Worm (Caenorhabditis elegans): ENCODE results near the gene F48G7.5.

The F48G7.5 gene

ce11 chrV:646129-646528 lies 23.4 kb upstream of the F48G7.5 start, which contains the start of gene F48G7.12:
TSS of gene F48G7.12 (minus strand) at chrV:646229.
- no peak for TF ChIP-seq T07F8.4 (tag; optimal IDR thresholded peaks at IDR 0.05)
- TF ChIP-seq ztf-28 (GFP tag; IDR thresholded peaks at IDR 0.05) = no peak
- no peak for TF ChIP-seq attf-5 (GFP tag; optimal IDR thresholded peaks at IDR 0.05)
- TF ChIP-seq zfh-2 (GFP tag; conservative IDR thresholded peaks at IDR 0.05) = no peak

DNA sequence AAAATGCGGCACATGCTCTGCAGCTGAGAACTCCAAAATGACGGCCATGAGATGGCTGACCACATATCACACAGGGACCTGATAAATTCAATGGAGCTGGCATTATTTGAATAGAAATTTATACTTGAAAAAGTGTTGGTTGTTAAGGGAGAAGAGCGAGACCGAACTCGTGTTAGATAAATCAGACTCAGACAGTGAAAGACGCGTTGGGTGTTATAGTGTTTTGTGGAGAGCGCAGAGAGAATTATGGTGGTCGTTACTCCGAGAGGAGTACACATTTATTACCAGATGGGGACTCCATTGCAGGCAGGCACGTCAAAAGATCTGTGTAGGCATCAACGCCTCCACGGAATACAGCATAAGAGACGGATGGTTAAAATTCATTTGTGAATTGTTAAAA lies 20.0 kb upstream of the F48G7.5 start, which contains the start of gene nhr-190:
Gene nhr-190 (minus strand): TSS at position 175 of the 400 bp plus-strand sequence.
- no peak for TF ChIP-seq lag-1 (GFP tag; IDR thresholded peaks at IDR 0.05)
- TF ChIP-seq unc-62 (GFP tag; optimal IDR thresholded peaks at IDR 0.05) = no peak
- TF ChIP-seq attf-5 (GFP tag; optimal IDR thresholded peaks at IDR 0.05) = peak; percentile 16
- TF ChIP-seq hmg-1.2 (GFP tag; IDR thresholded peaks at IDR 0.05) = peak; percentile 66; the same call in 1 of the 2 replicates

- TF ChIP-seq tlf-1 (GFP tag; optimal IDR thresholded peaks at IDR 0.05) = no peak
Observed at ce11 chrV:638328-638727, 15.6 kb upstream of the F48G7.5 start, which contains the start of gene srj-37. TSS of gene srj-37 (plus strand) at chrV:638628.

DNA sequence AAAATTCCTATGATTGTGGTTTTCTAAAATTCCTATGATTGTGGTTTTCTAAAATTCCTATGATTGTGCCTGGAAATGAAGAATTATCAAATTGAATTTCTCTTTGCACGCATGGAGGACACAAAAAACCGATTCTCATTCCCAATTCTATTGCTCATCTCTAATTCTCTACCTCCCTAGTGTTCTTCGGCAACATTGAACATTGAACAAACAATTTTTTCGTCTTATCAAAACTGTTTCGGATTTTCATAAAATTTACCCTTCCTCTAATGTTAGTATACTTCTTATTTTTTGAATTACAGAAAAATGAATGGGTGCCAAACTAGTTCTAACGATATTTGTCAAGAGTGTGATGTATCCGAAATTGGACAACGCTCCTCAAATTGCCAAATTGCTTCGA lies 13.5 kb upstream of the F48G7.5 start, which contains the start of gene pals-31:
Gene pals-31 (plus strand): TSS at position 301 of the 400 bp plus-strand sequence.
- no peak for TF ChIP-seq cebp-1 (GFP tag; IDR thresholded peaks at IDR 0.05)
- no peak for TF ChIP-seq cebp-1 (tag; optimal IDR thresholded peaks at IDR 0.05)
- TF ChIP-seq F23B12.7 (tag; optimal IDR thresholded peaks at IDR 0.05; ENCODE audit: insufficient read depth) = no peak
- TF ChIP-seq bed-1 (GFP tag; IDR thresholded peaks at IDR 0.05) = no peak
- no peak for TF ChIP-seq rpc-1 (optimal IDR thresholded peaks at IDR 0.05)
- no peak for TF ChIP-seq rpc-1 (tag; optimal IDR thresholded peaks at IDR 0.05)
- no peak for TF ChIP-seq D2030.7 (GFP tag; IDR thresholded peaks at IDR 0.05)
- no peak for TF ChIP-seq sea-2 (GFP tag; IDR thresholded peaks at IDR 0.05)
- TF ChIP-seq ztf-25 (GFP tag; IDR thresholded peaks at IDR 0.05) = no peak
- TF ChIP-seq let-526 (GFP tag; IDR thresholded peaks at IDR 0.05) = no peak
- TF ChIP-seq lir-1 (GFP tag; conservative IDR thresholded peaks at IDR 0.05) = no peak

DNA sequence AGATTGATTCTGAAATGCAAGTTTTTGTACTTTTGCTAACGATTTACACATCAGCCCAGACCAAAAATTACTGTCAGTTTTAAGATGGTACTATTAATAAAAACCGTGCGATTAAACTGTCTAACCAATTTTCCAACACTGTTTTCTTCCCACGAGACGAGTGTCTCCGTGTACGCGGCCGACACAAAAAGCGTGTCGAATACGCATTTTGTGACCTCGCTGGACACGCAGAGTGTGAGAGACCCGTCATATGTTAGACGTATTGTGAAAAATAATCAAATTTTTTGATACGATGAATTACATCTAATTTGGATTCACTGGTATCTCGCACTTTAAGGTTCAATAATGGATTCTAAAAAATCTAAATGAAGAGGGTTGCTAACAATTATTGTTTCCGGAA lies 12.9 kb upstream of the F48G7.5 start:
- TF ChIP-seq cebp-1 (GFP tag; IDR thresholded peaks at IDR 0.05) (peak; percentile 36; the same call in 1 of the 2 replicates), cebp-1 (tag; optimal IDR thresholded peaks at IDR 0.05) (peak; percentile 45), pbrm-1 (GFP tag; IDR thresholded peaks at IDR 0.05) (no peak), snpc-4 (GFP tag; optimal IDR thresholded peaks at IDR 0.05) (no peak), snpc-4 (tag; optimal IDR thresholded peaks at IDR 0.05) (peak; percentile 66 to 91 (median 82)), madf-8 (GFP tag; conservative IDR thresholded peaks at IDR 0.05) (no peak), mes-4 (tag; optimal IDR thresholded peaks at IDR 0.05) (no peak), cebp-2 (GFP tag; IDR thresholded peaks at IDR 0.05) (no peak), nhr-80 (tag; optimal IDR thresholded peaks at IDR 0.05) (peak; percentile 88), fkh-3 (tag; optimal IDR thresholded peaks at IDR 0.05) (no peak), ztf-25 (GFP tag; IDR thresholded peaks at IDR 0.05) (no peak), C06A6.2 (GFP tag; conservative IDR thresholded peaks at IDR 0.05) (no peak), mel-28 (tag; optimal IDR thresholded peaks at IDR 0.05; ENCODE audit: borderline replicate concordance) (no peak), ZK185.1 (tag; optimal IDR thresholded peaks at IDR 0.05; ENCODE audit: poor library complexity, severe bottlenecking) (no peak), dox-1 (GFP tag; IDR thresholded peaks at IDR 0.05) (peak; percentile 63), B0261.1 (tag; optimal IDR thresholded peaks at IDR 0.05) (no peak), unc-130 (GFP tag; optimal IDR thresholded peaks at IDR 0.05) (no peak), F57A8.1 (GFP tag; optimal IDR thresholded peaks at IDR 0.05) (no peak), ztf-6 (GFP tag; IDR thresholded peaks at IDR 0.05) (no peak), lsl-1 (GFP tag; optimal IDR thresholded peaks at IDR 0.05) (no peak), bed-2 (GFP tag; IDR thresholded peaks at IDR 0.05) (no peak), tbp1 (GFP tag; optimal IDR thresholded peaks at IDR 0.05) (no peak), attf-5 (GFP tag; optimal IDR thresholded peaks at IDR 0.05) (peak; percentile 71), aptf-3 (GFP tag; IDR thresholded peaks at IDR 0.05) (no peak), ets-4 (GFP tag; optimal IDR thresholded peaks at IDR 0.05) (no peak), nfya-1 (tag; optimal IDR thresholded peaks at IDR 0.05; ENCODE audit: borderline replicate concordance, insufficient read depth) (no peak), aptf-2 (GFP tag; conservative IDR thresholded peaks at IDR 0.05) (no peak), nhr-90 (tag; optimal IDR thresholded peaks at IDR 0.05) (no peak)

Data from whole organism, young adult.